Fruit fly (Drosophila melanogaster): ENCODE results near the gene cbt.

Gene cbt

dm6 chr2L:480638-481399 is 1.3 kb upstream of the cbt start:
- TF ChIP-seq EcR (GFP tag; optimal IDR thresholded peaks at IDR 0.05) = peak; percentile 64 to 87
- TF ChIP-seq psq (optimal IDR thresholded peaks at IDR 0.05) = no peak
- TF ChIP-seq usp (GFP tag; optimal IDR thresholded peaks at IDR 0.05) = no peak
- no peak for TF ChIP-seq CG8478 (optimal IDR thresholded peaks at IDR 0.05)
- TF ChIP-seq Dll (optimal IDR thresholded peaks at IDR 0.05) = no peak
- TF ChIP-seq pan (optimal IDR thresholded peaks at IDR 0.05) = peak; percentile 98

dm6 chr2L:480196-480511 is 666 bp upstream of the cbt start:
- TF ChIP-seq CG8478 (optimal IDR thresholded peaks at IDR 0.05) (no peak), usp (GFP tag; optimal IDR thresholded peaks at IDR 0.05) (no peak), pan (optimal IDR thresholded peaks at IDR 0.05) (no peak), Dll (optimal IDR thresholded peaks at IDR 0.05) (no peak), psq (optimal IDR thresholded peaks at IDR 0.05) (no peak), EcR (GFP tag; optimal IDR thresholded peaks at IDR 0.05) (no peak)

- no peak for TF ChIP-seq pan (optimal IDR thresholded peaks at IDR 0.05)
- TF ChIP-seq CG8478 (optimal IDR thresholded peaks at IDR 0.05) = peak; percentile 37
- peak in 1 of 2 experiments; percentile 21 for TF ChIP-seq EcR (GFP tag; optimal IDR thresholded peaks at IDR 0.05)
Measured at dm6 chr2L:478749-479482, 572 bp downstream of the cbt start.

dm6 chr2L:478173-478572 is 1.3 kb downstream of the cbt start:
- peak in 1 of 2 experiments; percentile 75 for TF ChIP-seq EcR (GFP tag; optimal IDR thresholded peaks at IDR 0.05)
- TF ChIP-seq usp (GFP tag; optimal IDR thresholded peaks at IDR 0.05) = no peak

dm6 chr2L:475920-476319 is 3.6 kb downstream of the cbt start, which contains the start of gene ush:
Gene ush, plus strand, starts transcription at chr2L:476220.
- TF ChIP-seq EcR (GFP tag; optimal IDR thresholded peaks at IDR 0.05) (no peak), Dll (optimal IDR thresholded peaks at IDR 0.05) (no peak), pan (optimal IDR thresholded peaks at IDR 0.05) (no peak), usp (GFP tag; optimal IDR thresholded peaks at IDR 0.05) (no peak), psq (optimal IDR thresholded peaks at IDR 0.05) (no peak), CG8478 (optimal IDR thresholded peaks at IDR 0.05) (no peak)

DNA sequence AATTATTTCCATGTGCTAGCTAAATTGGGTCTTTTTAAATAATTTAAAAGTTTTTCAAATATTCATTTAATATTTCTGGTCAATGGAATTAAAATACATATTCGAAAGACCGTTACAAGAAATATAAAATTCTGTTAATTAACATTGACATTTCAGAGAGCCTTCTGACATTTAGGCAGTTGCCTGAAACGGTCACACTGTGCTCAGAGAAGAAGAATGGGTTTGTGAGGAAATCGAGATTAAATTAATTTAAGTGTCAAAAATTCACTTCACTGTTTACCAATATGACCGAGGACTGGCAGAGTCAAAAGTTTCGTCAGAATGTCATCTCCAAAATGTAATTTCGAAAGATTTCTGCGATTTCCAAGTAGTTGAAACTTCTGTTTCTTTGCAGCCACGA is 6.7 kb downstream of the cbt start, which contains the start of gene MED15:
MED15 (plus strand) TSS at position 185 of the 400 bp plus-strand sequence.
- TF ChIP-seq usp (GFP tag; optimal IDR thresholded peaks at IDR 0.05) (no peak), EcR (GFP tag; optimal IDR thresholded peaks at IDR 0.05) (no peak), psq (optimal IDR thresholded peaks at IDR 0.05) (no peak), Dll (optimal IDR thresholded peaks at IDR 0.05) (no peak)

dm6 chr2L:472073-472590 is 7.4 kb downstream of the cbt start, which contains the start of gene CG4297:
Gene CG4297, minus strand, starts transcription at chr2L:472200.
- TF ChIP-seq usp (GFP tag; optimal IDR thresholded peaks at IDR 0.05) (no peak), EcR (GFP tag; optimal IDR thresholded peaks at IDR 0.05) (no peak), CG8478 (optimal IDR thresholded peaks at IDR 0.05) (no peak), psq (optimal IDR thresholded peaks at IDR 0.05) (no peak), Dll (optimal IDR thresholded peaks at IDR 0.05) (peak; percentile 85)

DNA sequence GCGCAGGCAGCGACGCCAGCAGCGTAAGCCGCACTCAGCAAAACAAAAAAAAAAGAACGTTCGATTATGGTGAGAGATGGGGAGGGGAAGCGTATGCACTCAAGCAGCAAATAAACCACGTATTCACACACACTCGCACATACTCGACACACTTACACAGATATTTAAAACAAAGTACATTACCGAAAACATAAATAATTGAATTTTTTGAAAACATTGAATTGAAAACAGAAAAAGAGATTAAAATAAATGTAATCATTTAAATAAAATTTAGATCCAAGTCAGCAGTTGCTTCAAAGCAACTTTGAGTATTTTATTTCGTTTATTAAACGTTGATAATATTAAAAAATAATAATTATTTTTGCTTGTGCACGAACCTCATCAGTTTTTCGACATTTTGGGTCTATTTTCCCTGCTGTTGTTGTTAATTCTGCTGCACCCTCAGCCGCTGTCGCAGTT is 8.4 kb downstream of the cbt start:
- TF ChIP-seq pan (optimal IDR thresholded peaks at IDR 0.05) (no peak), Dll (optimal IDR thresholded peaks at IDR 0.05) (no peak), EcR (GFP tag; optimal IDR thresholded peaks at IDR 0.05) (no peak), usp (GFP tag; optimal IDR thresholded peaks at IDR 0.05) (no peak)

- no peak for TF ChIP-seq CG8478 (optimal IDR thresholded peaks at IDR 0.05)
- TF ChIP-seq Dll (optimal IDR thresholded peaks at IDR 0.05) = no peak
- TF ChIP-seq pan (optimal IDR thresholded peaks at IDR 0.05) = peak; percentile 82
- no peak for TF ChIP-seq psq (optimal IDR thresholded peaks at IDR 0.05)
- TF ChIP-seq usp (GFP tag; optimal IDR thresholded peaks at IDR 0.05) = no peak
- TF ChIP-seq EcR (GFP tag; optimal IDR thresholded peaks at IDR 0.05) = no peak
Measured at dm6 chr2L:470336-470934, 9.1 kb downstream of the cbt start.

dm6 chr2L:469912-470311 is 9.6 kb downstream of the cbt start:
- TF ChIP-seq CG8478 (optimal IDR thresholded peaks at IDR 0.05) (no peak), EcR (GFP tag; optimal IDR thresholded peaks at IDR 0.05) (no peak), Dll (optimal IDR thresholded peaks at IDR 0.05) (no peak), psq (optimal IDR thresholded peaks at IDR 0.05) (no peak), pan (optimal IDR thresholded peaks at IDR 0.05) (no peak), usp (GFP tag; optimal IDR thresholded peaks at IDR 0.05) (no peak)

dm6 chr2L:468745-469358 is 10.6 kb downstream of the cbt start:
- no peak for TF ChIP-seq usp (GFP tag; optimal IDR thresholded peaks at IDR 0.05)
- no peak for TF ChIP-seq psq (optimal IDR thresholded peaks at IDR 0.05)

DNA sequence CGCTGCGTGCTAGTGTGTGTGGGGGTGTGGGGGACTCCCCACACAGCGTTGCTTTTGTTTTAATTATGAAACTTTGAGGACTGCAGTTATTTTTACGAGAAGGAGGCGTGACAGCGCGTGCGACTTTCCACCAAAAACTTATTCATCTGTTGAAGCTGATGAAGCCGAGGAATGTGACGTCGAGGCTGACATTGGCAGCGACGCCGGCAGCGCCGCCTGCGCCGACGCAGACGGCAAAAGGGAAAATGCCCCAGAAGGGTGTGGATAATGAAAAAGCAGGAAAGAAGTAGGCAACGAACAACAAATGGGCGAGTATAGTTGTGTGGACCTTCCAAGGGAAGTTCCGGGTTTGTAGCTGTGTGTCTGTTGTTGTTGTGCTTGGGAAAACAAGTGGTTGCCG is 11.8 kb downstream of the cbt start:
- no peak for TF ChIP-seq psq (optimal IDR thresholded peaks at IDR 0.05)
- TF ChIP-seq EcR (GFP tag; optimal IDR thresholded peaks at IDR 0.05) = no peak
- no peak for TF ChIP-seq CG8478 (optimal IDR thresholded peaks at IDR 0.05)
- TF ChIP-seq Dll (optimal IDR thresholded peaks at IDR 0.05) = no peak
- TF ChIP-seq usp (GFP tag; optimal IDR thresholded peaks at IDR 0.05) = no peak
- TF ChIP-seq pan (optimal IDR thresholded peaks at IDR 0.05) = no peak
